Fruit fly (Drosophila melanogaster) whole organism, pupa: ENCODE data around the gene Serinc.

Experiments
- CG10348 ChIP-seq: fragments of 200-800 bp; sonication (Bioruptor generic); IDR thresholded peaks from 2 replicates; pipeline ENCODE4 v1.3.6; 2022; ENCODE audit warnings: missing biosample characterization, missing genetic modification characterization
- CG12605 ChIP-seq: fragments of 200-800 bp; sonication (Bioruptor generic); IDR thresholded peaks from 2 replicates; pipeline ENCODE4 v1.3.6; 2022; ENCODE audit warnings: missing biosample characterization, missing genetic modification characterization
- CG13204 ChIP-seq: fragments of 200-800 bp; sonication (Bioruptor generic); optimal IDR thresholded peaks from 2 replicates; lab custom pipeline; 2018; ENCODE audit warnings: missing biosample characterization, mild to moderate bottlenecking, missing genetic modification characterization, moderate library complexity
- CG14655 ChIP-seq: fragments of 200-800 bp; sonication (Bioruptor generic); optimal IDR thresholded peaks from 3 replicates; lab custom pipeline; 2017; ENCODE audit warnings: mild to moderate bottlenecking, missing biosample characterization, missing genetic modification reagents, missing genetic modification characterization
- CG15710 ChIP-seq: fragments of 200-800 bp; sonication (Bioruptor generic); optimal IDR thresholded peaks from 2 replicates; lab custom pipeline; 2018; ENCODE audit warnings: missing biosample characterization, mild to moderate bottlenecking, missing genetic modification characterization, moderate library complexity
- CG17806 ChIP-seq: fragments of 200-800 bp; sonication (Bioruptor generic); optimal IDR thresholded peaks from 2 replicates; lab custom pipeline; 2018; ENCODE audit warnings: missing biosample characterization, mild to moderate bottlenecking, missing genetic modification characterization, moderate library complexity
- CG32121 ChIP-seq: fragments of 200-800 bp; sonication (Bioruptor generic); IDR thresholded peaks from 2 replicates; pipeline ENCODE4 v1.3.6; 2022; ENCODE audit warnings: missing biosample characterization, missing genetic modification characterization
- CG34367 ChIP-seq: fragments of 200-800 bp; sonication (Bioruptor generic); optimal IDR thresholded peaks from 2 replicates; lab custom pipeline; 2018; ENCODE audit warnings: missing biosample characterization, mild to moderate bottlenecking, missing genetic modification characterization
- CG4496 ChIP-seq: fragments of 200-800 bp; sonication (Bioruptor generic); IDR thresholded peaks from 3 replicates; pipeline ENCODE4 v1.3.6; 2022; ENCODE audit warnings: missing biosample characterization, missing genetic modification characterization
- CG8159 ChIP-seq: fragments of 200-800 bp; sonication (Bioruptor generic); optimal IDR thresholded peaks from 3 replicates; lab custom pipeline; 2018; ENCODE audit warnings: missing biosample characterization, mild to moderate bottlenecking, missing genetic modification characterization, moderate library complexity
- CG8301 ChIP-seq: fragments of 200-800 bp; sonication (Bioruptor generic); optimal IDR thresholded peaks from 2 replicates; lab custom pipeline; 2018; ENCODE audit warnings: missing biosample characterization, mild to moderate bottlenecking, missing genetic modification characterization
- CG9948 ChIP-seq: fragments of 200-800 bp; sonication (Bioruptor generic); optimal IDR thresholded peaks from 2 replicates; lab custom pipeline; 2018; ENCODE audit warnings: missing biosample characterization, mild to moderate bottlenecking, missing genetic modification characterization, moderate library complexity
- D1 ChIP-seq: fragments of 200-800 bp; sonication (Bioruptor generic); optimal IDR thresholded peaks from 2 replicates; lab custom pipeline; 2018; ENCODE audit warnings: missing biosample characterization, mild to moderate bottlenecking, missing genetic modification characterization, moderate library complexity
- EcR ChIP-seq: fragments of 200-800 bp; sonication (Bioruptor generic); optimal IDR thresholded peaks from 3 replicates; lab custom pipeline; 2019; ENCODE audit warnings: missing biosample characterization, missing genetic modification characterization, mild to moderate bottlenecking, moderate library complexity, missing genetic modification reagents
- Ets98B ChIP-seq: fragments of 200-800 bp; sonication (Bioruptor generic); IDR thresholded peaks from 2 replicates; pipeline ENCODE4 v1.3.6; 2022; ENCODE audit warnings: missing biosample characterization, missing genetic modification characterization
- Pif1A ChIP-seq: fragments of 200-800 bp; sonication (Bioruptor generic); optimal IDR thresholded peaks from 3 replicates; lab custom pipeline; 2016; ENCODE audit warnings: missing biosample characterization, missing genetic modification characterization
- Pif1B ChIP-seq: fragments of 200-800 bp; sonication (Bioruptor generic); optimal IDR thresholded peaks from 3 replicates; lab custom pipeline; 2016; ENCODE audit warnings: missing biosample characterization, missing genetic modification characterization
- Snoo ChIP-seq: fragments of 200-800 bp; sonication (Bioruptor generic); optimal IDR thresholded peaks from 3 replicates; lab custom pipeline; 2017; ENCODE audit warnings: missing biosample characterization, mild to moderate bottlenecking, missing genetic modification characterization, inconsistent platforms
- fd96Ca ChIP-seq: fragments of 200-800 bp; sonication (Bioruptor generic); IDR thresholded peaks from 3 replicates; pipeline ENCODE4 v1.3.6; 2022; ENCODE audit warnings: missing biosample characterization, missing genetic modification characterization
- gl ChIP-seq: fragments of 200-800 bp; sonication (Bioruptor generic); optimal IDR thresholded peaks from 2 replicates; lab custom pipeline; 2018; ENCODE audit warnings: missing biosample characterization, mild to moderate bottlenecking, missing genetic modification characterization
- rn ChIP-seq: fragments of 200-800 bp; sonication (Bioruptor generic); IDR thresholded peaks from 2 replicates; pipeline ENCODE4 v1.3.6; 2022; ENCODE audit warnings: missing biosample characterization, missing genetic modification characterization

Serinc gene

DNA sequence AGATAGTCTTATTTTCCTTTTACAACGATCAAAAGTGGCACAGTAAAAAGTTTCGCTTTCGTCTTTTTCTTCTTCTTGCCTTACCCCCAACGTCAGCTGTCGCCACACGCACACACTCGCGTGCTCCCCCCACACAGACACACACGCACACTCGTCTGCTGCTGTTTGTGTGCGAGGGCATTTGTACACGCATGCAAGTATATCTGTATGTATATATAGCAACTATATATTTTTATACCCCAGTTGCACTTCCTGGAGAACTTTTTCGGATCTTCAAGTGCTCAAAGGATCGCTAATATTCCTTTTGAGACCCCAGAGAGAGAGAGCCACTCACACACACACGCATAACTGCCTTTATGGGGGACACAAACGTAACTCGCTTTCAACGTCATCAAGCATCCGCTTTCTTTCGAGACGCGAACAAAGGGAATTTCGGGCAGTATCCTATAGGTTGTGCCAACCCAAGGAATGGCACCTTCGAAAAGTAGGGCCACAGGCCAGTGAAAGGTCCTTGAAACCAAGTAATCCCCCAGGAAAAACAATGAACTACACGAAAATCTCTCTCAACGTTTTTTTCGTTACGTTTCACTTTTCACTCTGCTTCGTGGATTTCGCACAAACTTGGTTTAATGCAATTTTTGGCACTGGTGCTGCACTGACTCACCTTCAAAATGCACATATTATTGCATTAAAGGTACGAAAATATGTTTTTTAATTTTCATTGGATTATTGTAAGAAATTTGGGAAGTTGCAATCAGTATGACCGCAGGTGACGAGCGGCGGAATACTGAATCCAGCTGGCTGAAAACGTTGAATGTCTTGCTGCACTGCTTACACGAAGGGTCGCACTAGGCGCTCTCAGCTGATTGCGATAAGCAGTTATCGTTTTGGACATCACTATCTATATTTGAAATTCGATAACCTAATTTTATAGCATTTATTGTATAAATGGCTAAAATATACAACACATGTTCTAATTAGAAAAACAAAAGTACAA lies 34.5 kb upstream of the Serinc start, which contains the start of gene roq:
Gene roq, minus strand, starts transcription at position 799 of the 997 bp plus-strand sequence.
- TF ChIP-seq gl (tag; lab: Kevin White, UChicago) (peak; percentile 11), fd96Ca (GFP tag; lab: Robert Waterston, UW) (no peak), D1 (no peak), Pif1A (GFP tag; lab: Kevin White, UChicago) (no peak), EcR (peak; percentile 29), CG4496 (no peak), CG8301 (tag; lab: Kevin White, UChicago) (no peak), CG10348 (no peak), CG12605 (GFP tag; lab: Robert Waterston, UW) (peak; percentile 16; the same call in 1 of the 2 replicates), CG17806 (tag; lab: Kevin White, UChicago) (no peak)

DNA sequence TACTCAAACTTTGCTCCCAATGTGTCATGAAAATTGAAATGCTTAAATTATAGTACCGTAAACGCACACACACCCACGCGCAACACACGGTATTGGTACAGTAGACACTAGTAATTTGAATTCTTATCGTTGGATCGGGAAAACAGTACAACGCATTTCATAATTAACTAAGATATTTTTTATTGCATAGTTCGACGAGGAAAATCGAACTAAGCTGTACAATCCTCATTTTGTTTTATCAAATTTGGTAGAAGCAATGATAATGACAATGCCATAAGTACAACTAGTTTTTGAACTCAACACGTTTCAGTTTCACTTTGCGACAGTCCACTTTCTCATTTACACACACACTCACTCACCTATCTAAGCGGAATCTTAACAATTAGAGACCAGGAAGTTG lies 31.8 kb upstream of the Serinc start:
- TF ChIP-seq CG10348 (no peak), CG17806 (tag; lab: Kevin White, UChicago) (no peak), CG8301 (tag; lab: Kevin White, UChicago) (peak; percentile 21), CG13204 (no peak)

DNA sequence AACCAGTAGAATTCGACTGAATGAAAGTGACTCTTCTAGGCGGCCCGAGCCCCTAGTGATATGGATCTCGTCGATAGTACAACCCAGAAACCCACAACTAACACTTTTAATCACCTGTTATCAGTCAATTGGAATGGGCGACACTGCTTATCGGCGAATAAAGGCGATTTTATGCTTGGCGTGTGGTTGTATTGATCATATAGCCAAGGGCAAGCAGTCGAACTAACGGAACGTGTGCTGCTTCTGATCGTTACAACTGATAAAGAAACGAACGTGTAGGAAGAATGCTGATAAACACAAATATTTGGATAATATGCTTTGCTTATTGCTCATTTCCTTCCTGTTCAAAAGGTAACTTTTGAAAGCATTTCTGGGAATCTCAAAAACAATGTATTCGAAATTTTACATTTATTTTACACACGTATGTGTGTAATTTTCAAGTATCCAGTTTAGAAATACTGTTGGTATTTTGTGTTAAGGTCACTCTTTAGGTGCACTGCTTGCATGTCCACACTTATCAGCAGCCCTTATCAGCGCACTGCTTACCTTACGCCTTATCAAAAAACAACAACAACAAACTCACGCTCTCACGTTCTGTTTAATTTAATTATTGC lies 31.2 kb upstream of the Serinc start, which contains the start of gene Agpat4:
Gene Agpat4, minus strand, starts transcription at position 387 of the 614 bp plus-strand sequence.
- TF ChIP-seq CG12605 (GFP tag; lab: Robert Waterston, UW) (no peak), fd96Ca (GFP tag; lab: Robert Waterston, UW) (no peak), CG8159 (tag; lab: Kevin White, UChicago) (no peak), CG9948 (no peak), EcR (no peak), Ets98B (GFP tag; lab: Robert Waterston, UW) (no peak), CG14655 (GFP tag; lab: Kevin White, UChicago) (no peak), CG32121 (GFP tag; lab: Robert Waterston, UW) (no peak), D1 (no peak)
- TF ChIP-seq, all 21 proteins: peak for 0

DNA sequence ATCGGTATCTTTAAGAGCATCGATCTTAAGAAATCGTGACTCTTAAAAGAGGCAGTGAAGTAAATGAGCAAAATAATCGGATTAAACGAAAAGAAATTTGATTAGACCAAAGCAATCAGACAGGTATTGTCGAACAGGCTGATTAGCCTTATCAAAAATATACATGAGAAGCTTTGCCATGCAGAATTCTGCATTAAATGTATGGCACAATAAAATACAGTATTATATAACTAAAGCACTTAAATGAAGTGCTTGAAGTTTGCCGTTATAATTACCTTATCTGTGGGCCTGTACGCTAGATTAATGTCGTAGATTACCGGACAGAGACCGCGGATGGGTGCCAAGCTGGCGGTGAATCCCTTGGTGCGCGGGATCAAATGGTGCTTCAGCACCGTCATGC lies 29.5 kb upstream of the Serinc start:
- TF ChIP-seq Snoo (tag; lab: Kevin White, UChicago) (no peak), CG15710 (tag; lab: Kevin White, UChicago) (no peak), CG17806 (tag; lab: Kevin White, UChicago) (no peak), CG8301 (tag; lab: Kevin White, UChicago) (no peak), CG4496 (no peak), EcR (no peak), CG14655 (GFP tag; lab: Kevin White, UChicago) (no peak), fd96Ca (GFP tag; lab: Robert Waterston, UW) (no peak), CG12605 (GFP tag; lab: Robert Waterston, UW) (no peak), Ets98B (GFP tag; lab: Robert Waterston, UW) (no peak), gl (tag; lab: Kevin White, UChicago) (no peak), D1 (no peak), Pif1A (GFP tag; lab: Kevin White, UChicago) (no peak), rn (no peak), CG13204 (no peak), CG34367 (tag; lab: Kevin White, UChicago) (no peak), CG9948 (no peak), Pif1B (GFP tag; lab: Kevin White, UChicago) (no peak)
- TF ChIP-seq, all 21 proteins: peak for 0

DNA sequence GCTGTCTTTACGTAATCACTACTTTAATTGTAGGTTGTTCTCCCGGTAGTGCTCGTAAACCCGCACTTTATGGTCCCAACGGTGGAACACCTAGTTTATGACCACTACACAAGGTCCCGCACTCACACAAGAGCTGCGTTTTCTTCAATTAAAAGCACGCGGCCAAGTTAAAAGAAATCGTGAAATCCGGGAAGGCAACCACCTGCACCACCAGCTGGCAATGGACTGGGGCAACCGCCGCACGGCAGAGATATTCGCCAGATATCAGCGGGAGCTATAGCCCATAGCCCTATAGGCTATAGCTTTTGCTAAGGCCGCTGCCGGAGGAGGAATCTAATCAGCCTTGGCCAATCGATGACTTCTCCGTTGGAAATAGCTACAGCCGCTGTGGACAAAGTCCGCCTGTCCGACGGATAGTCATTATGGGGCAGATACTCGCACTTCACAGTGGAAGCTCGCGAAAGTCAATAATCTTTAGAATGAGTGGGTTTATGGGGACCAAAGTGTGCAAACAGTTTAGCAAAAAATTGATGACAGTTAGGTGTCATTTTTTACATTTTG lies 28.3 kb upstream of the Serinc start:
- peak; percentile 37; the same call in 1 of the 2 replicates for TF ChIP-seq CG12605 (GFP tag; lab: Robert Waterston, UW)
- TF ChIP-seq CG32121 (GFP tag; lab: Robert Waterston, UW) = no peak
- 0 out of 2 replicates have a peak, but pooled peaks have one; percentile 32 for TF ChIP-seq Ets98B (GFP tag; lab: Robert Waterston, UW)
- no peak for TF ChIP-seq CG10348
- peak; percentile 41; the same call in 1 of the 3 replicates for TF ChIP-seq CG4496
- TF ChIP-seq CG8301 (tag; lab: Kevin White, UChicago) = peak; percentile 12
- no peak for TF ChIP-seq Pif1A (GFP tag; lab: Kevin White, UChicago)
- no peak for TF ChIP-seq CG8159 (tag; lab: Kevin White, UChicago)
- TF ChIP-seq gl (tag; lab: Kevin White, UChicago) = peak; percentile 18
- peak; percentile 40; the same call in 1 of the 3 replicates for TF ChIP-seq fd96Ca (GFP tag; lab: Robert Waterston, UW)
- TF ChIP-seq, all 21 proteins: peak for 6
